Fruit fly (Drosophila melanogaster): ENCODE results near the gene CG3598.

The CG3598 gene

DNA sequence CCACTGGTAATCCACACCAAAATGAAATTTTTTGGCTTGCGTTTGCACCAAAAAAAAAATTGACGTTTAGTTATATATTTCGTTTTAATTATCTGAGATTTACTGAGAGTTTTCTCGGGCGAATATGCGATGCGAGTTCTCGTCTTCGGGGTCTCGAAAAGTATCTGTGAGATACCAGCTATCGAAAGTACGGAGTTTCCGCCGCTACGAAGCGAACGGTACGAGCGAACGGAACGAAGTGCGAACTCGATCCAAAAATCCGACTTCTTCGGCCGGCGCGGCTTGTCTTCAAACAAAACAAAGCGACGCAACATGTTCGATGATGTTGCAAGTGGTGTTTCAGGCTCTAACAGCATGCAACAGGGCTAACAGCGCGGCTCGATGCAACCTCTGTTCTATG, 36.8 kb downstream of the CG3598 start, which contains the start of gene rst:
Gene rst (minus strand): TSS at position 242 of the 400 bp plus-strand sequence.
- TF ChIP-seq CG1620 (GFP tag; optimal IDR thresholded peaks at IDR 0.05), result no peak

DNA sequence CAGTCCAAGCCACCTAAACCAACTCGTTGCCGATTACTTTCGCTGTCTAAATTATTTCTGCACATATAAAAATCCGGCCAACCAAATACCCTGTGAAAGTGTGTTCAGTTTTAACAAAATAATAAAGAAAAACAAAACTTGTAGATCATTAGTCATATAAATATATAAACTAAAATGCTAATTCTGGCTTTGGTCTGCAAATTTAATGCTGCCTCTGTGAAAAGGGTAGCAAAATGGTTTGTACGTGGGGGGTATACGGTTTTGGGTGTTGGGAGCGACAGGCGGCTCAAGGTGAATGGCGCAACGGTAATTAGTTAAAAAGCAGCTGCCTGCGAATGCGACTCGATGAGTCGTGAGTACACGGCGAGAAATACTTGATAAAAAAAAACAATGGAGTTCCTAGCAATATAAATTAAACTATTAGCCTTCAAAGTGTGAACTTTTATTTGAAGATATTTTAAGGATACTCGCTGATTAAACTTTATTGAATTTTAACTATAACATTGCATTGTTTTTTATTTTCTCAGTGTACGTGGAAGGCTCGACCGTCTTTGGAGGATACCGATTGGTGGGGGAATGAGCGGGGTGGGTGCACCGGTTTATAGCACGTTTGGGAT, 41.1 kb downstream of the CG3598 start:
- TF ChIP-seq CG11617 (GFP tag; optimal IDR thresholded peaks at IDR 0.05), result no peak
- TF ChIP-seq CG7101 (tag; optimal IDR thresholded peaks at IDR 0.05), result no peak
- no peak for TF ChIP-seq CG12768 (GFP tag; optimal IDR thresholded peaks at IDR 0.05)
- TF ChIP-seq CG33017 (tag; optimal IDR thresholded peaks at IDR 0.05), result no peak
- TF ChIP-seq toe (GFP tag; optimal IDR thresholded peaks at IDR 0.05), result no peak
- no peak for TF ChIP-seq Mnt (GFP tag; optimal IDR thresholded peaks at IDR 0.05)
- TF ChIP-seq Hr96 (GFP tag; optimal IDR thresholded peaks at IDR 0.05), result no peak
- TF ChIP-seq CG5204 (GFP tag; optimal IDR thresholded peaks at IDR 0.05), result no peak
- no peak for TF ChIP-seq CG7045 (GFP tag; optimal IDR thresholded peaks at IDR 0.05)
- TF ChIP-seq kay (GFP tag; ENCODE audit: borderline replicate concordance), result no peak
- TF ChIP-seq bab1 (GFP tag; optimal IDR thresholded peaks at IDR 0.05), result no peak

DNA sequence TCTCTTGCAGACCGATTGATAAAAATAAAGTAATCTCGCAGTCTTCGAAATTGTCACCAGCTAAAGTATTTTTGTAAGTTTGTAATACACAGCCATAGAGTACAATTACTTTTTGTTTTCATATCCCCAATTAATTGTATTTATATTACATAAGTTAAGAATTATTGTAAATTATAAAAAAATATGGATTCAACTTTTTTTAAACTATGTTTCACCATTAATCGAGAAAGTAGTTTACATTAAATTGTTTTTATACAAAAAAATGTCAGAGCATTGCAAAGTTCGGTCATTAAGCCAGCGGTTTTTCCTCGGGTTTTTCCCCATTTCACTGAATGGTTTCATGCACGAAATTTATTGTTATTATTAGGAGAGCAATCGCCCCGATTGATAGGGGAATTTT, 43.5 kb downstream of the CG3598 start:
- no peak for TF ChIP-seq ovo (GFP tag; optimal IDR thresholded peaks at IDR 0.05)

DNA sequence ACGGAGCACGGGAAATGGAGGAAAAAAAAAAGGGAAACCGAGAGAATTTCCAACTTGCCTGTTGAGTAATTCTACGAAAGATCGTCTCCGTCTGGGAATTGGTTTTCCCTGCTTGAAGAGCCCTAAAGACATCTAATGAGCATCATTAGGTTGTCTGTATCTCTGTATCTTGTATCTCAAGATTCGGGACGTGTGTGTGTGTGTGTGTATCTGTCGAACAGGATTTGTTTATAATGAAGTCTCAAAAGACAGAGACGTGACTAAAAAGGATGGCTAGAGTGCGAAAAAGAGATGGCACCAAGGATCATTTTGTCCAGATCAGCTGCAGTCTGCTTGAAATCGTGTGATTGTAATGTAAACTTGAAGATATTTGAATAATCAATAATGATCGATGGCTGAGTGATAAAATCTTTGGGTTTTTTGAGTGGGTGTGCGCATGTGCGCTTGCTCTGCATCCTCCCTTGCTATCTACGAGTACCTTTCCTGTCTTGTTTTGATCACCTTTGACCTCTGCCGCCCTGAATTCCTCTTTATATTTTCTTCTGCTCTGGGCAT, 45.7 kb downstream of the CG3598 start:
- TF ChIP-seq CG5204 (GFP tag; optimal IDR thresholded peaks at IDR 0.05), result no peak
- no peak for TF ChIP-seq Hr96 (GFP tag; optimal IDR thresholded peaks at IDR 0.05)
- TF ChIP-seq CG7101 (tag; optimal IDR thresholded peaks at IDR 0.05), result no peak
- TF ChIP-seq CG1620 (GFP tag; optimal IDR thresholded peaks at IDR 0.05), result no peak
- TF ChIP-seq CG14711 (tag; optimal IDR thresholded peaks at IDR 0.05), result no peak
- TF ChIP-seq kay (GFP tag; ENCODE audit: borderline replicate concordance), result no peak
- TF ChIP-seq cnc (optimal IDR thresholded peaks at IDR 0.05), result no peak
- no peak for TF ChIP-seq Clk (GFP tag; optimal IDR thresholded peaks at IDR 0.05)
- TF ChIP-seq CG12768 (GFP tag; optimal IDR thresholded peaks at IDR 0.05), result no peak
- TF ChIP-seq Mnt (GFP tag; optimal IDR thresholded peaks at IDR 0.05), result no peak
- TF ChIP-seq Crg-1 (GFP tag; optimal IDR thresholded peaks at IDR 0.05), result no peak
- TF ChIP-seq CG33017 (tag; optimal IDR thresholded peaks at IDR 0.05), result no peak
- no peak for TF ChIP-seq ovo (GFP tag; optimal IDR thresholded peaks at IDR 0.05)
- TF ChIP-seq tj (GFP tag; optimal IDR thresholded peaks at IDR 0.05), result no peak
- no peak for TF ChIP-seq bab1 (GFP tag; optimal IDR thresholded peaks at IDR 0.05)
- TF ChIP-seq CG7045 (GFP tag; optimal IDR thresholded peaks at IDR 0.05), result no peak
- no peak for TF ChIP-seq toe (GFP tag; optimal IDR thresholded peaks at IDR 0.05)
- TF ChIP-seq CG11617 (GFP tag; optimal IDR thresholded peaks at IDR 0.05), result no peak
- TF ChIP-seq cic (GFP tag; optimal IDR thresholded peaks at IDR 0.05), result no peak
- no peak for TF ChIP-seq pad (GFP tag; optimal IDR thresholded peaks at IDR 0.05)

DNA sequence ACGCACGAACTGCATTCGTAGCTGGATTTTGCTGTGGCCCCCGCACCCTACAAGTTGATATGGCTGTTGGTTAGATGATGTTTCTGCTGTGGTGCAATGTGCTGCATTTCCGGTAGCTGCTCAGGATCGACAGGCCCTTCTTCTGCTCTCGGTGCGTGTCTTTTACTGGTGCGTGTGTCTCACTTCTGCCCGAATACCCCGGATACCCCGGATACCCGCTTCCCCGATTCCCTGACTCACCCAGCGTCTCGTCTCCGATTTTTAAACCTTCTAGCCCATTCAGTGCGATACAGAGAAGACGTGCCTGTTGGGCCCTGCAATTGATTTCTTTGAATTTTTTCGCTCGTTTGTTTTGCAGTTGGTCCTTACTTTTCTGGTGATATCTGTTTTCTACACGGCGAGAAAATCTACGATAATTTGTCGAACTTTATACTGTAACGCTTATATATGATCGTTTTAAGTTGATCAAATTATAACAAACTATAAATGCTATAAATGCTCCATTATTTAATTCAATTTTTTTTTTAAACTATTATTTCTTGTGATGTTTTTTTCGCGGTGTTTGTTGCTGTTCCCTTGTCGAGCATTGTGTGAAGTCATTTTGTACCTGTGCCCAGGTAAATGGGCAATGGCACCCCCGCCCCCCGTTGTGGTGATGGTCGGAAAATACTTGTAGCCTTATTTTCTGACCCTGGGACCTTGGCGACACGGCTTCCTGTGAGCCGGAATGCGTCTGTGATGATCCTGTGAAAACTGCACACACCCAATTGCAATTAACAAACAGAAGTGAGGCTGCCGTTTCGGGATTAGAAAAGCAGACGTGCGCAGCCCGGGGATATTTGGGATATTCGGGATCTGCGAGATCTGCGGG, 48.3 kb downstream of the CG3598 start:
- TF ChIP-seq tj (GFP tag; optimal IDR thresholded peaks at IDR 0.05), result no peak
- TF ChIP-seq bab1 (GFP tag; optimal IDR thresholded peaks at IDR 0.05), result no peak

DNA sequence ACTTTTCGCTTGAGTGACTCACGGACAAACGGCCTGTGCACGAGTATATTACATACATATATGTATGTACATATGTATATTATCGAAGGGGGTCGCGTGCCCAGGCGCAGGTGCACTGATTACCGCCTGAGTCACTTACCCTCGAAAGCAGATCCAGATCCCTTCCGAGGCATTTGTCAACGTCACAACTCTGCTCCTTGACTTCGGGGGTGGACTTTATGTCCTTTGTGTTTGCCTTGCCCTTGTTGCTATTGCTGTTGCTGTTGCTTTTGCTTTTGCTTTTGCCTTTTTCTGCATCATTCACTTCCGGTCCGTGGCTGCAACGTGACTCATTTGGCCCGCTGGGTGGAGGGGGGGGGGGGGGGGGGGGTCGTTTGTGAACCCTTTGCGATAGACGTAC, 50.5 kb downstream of the CG3598 start:
- TF ChIP-seq CG5204 (GFP tag; optimal IDR thresholded peaks at IDR 0.05) (no peak), Crg-1 (GFP tag; optimal IDR thresholded peaks at IDR 0.05) (no peak), Mnt (GFP tag; optimal IDR thresholded peaks at IDR 0.05) (no peak), CG1620 (GFP tag; optimal IDR thresholded peaks at IDR 0.05) (no peak), cic (GFP tag; optimal IDR thresholded peaks at IDR 0.05) (no peak), Hr96 (GFP tag; optimal IDR thresholded peaks at IDR 0.05) (no peak), CG33017 (tag; optimal IDR thresholded peaks at IDR 0.05) (no peak), cnc (optimal IDR thresholded peaks at IDR 0.05) (no peak), tj (GFP tag; optimal IDR thresholded peaks at IDR 0.05) (no peak), kay (GFP tag; ENCODE audit: borderline replicate concordance) (no peak), pad (GFP tag; optimal IDR thresholded peaks at IDR 0.05) (no peak), CG11617 (GFP tag; optimal IDR thresholded peaks at IDR 0.05) (no peak), bab1 (GFP tag; optimal IDR thresholded peaks at IDR 0.05) (no peak), toe (GFP tag; optimal IDR thresholded peaks at IDR 0.05) (no peak), CG12768 (GFP tag; optimal IDR thresholded peaks at IDR 0.05) (no peak), CG7045 (GFP tag; optimal IDR thresholded peaks at IDR 0.05) (no peak), ovo (GFP tag; optimal IDR thresholded peaks at IDR 0.05) (no peak), CG7101 (tag; optimal IDR thresholded peaks at IDR 0.05) (no peak)

All from whole organism, adult.